Worm (Caenorhabditis elegans) whole organism, L2 larva: ENCODE data around the gene C01G10.4.
"Not testable (repeated sequence)": the region's sequence is repeated elsewhere in the genome, so short reads cannot be mapped to it uniquely, and the experiment has no call there.

Experiments
- R02D3.7 ChIP-seq: fragments of 150-350 bp; optimal IDR thresholded peaks from 2 replicates; lab custom pipeline; 2014; ENCODE audit warnings: missing biosample characterization, missing genetic modification characterization
- Y55F3AM.14 ChIP-seq: fragments of 200-800 bp; sonication (Bioruptor generic); optimal IDR thresholded peaks from 2 replicates; lab custom pipeline; 2018; ENCODE audit warnings: mild to moderate bottlenecking, missing genetic modification characterization, missing compliant biosample characterization
- ZK546.5 ChIP-seq: sonication (generic microtip); optimal IDR thresholded peaks from 2 replicates; lab custom pipeline; 2017; ENCODE audit warnings: missing biosample characterization, missing genetic modification characterization
- alr-1 ChIP-seq: fragments of 150-350 bp; optimal IDR thresholded peaks from 2 replicates; lab custom pipeline; 2014; ENCODE audit warnings: missing biosample characterization, missing genetic modification characterization
- aly-2 ChIP-seq: fragments of 150-350 bp; optimal IDR thresholded peaks from 2 replicates; lab custom pipeline; 2014; ENCODE audit warnings: missing biosample characterization, missing genetic modification characterization
- ceh-16 ChIP-seq: fragments of 150-350 bp; optimal IDR thresholded peaks from 2 replicates; lab custom pipeline; 2014; ENCODE audit warnings: missing biosample characterization, missing genetic modification characterization
- crh-2 ChIP-seq: sonication (generic microtip); optimal IDR thresholded peaks from 2 replicates; lab custom pipeline; 2017; ENCODE audit warnings: missing biosample characterization, missing genetic modification characterization
- dmd-4 ChIP-seq: sonication (generic microtip); optimal IDR thresholded peaks from 2 replicates; lab custom pipeline; 2017; ENCODE audit warnings: missing biosample characterization, missing genetic modification characterization
- egl-27 ChIP-seq: sonication (generic microtip); optimal IDR thresholded peaks from 3 replicates; lab custom pipeline; 2017; ENCODE audit warnings: missing biosample characterization, missing genetic modification reagents, missing genetic modification characterization
- elt-3 ChIP-seq: sonication (generic microtip); optimal IDR thresholded peaks from 2 replicates; lab custom pipeline; 2017; ENCODE audit warnings: missing biosample characterization, missing genetic modification characterization
- fos-1 ChIP-seq: fragments of 150-350 bp; optimal IDR thresholded peaks from 2 replicates; lab custom pipeline; 2014; ENCODE audit warnings: missing biosample characterization, missing genetic modification characterization
- lin-39 ChIP-seq: fragments of 150-350 bp; optimal IDR thresholded peaks from 2 replicates; lab custom pipeline; 2014; ENCODE audit warnings: missing biosample characterization, missing genetic modification reagents, missing genetic modification characterization
- mbf-1 ChIP-seq: sonication (generic microtip); optimal IDR thresholded peaks from 2 replicates; lab custom pipeline; 2017; ENCODE audit warnings: missing biosample characterization, missing genetic modification characterization
- mdl-1 ChIP-seq, 2 experiments: fragments of 150-350 bp in 1 of 2; sonication (generic microtip) in 1 of 2; optimal IDR thresholded peaks; 2 replicates each; lab custom pipeline; 2017; ENCODE audit warnings: missing biosample characterization in 2 of 2, missing genetic modification characterization in 2 of 2
- nhr-10 ChIP-seq: sonication (generic microtip); optimal IDR thresholded peaks from 2 replicates; lab custom pipeline; 2017; ENCODE audit warnings: missing biosample characterization, missing genetic modification characterization
- nhr-11 ChIP-seq: fragments of 150-350 bp; optimal IDR thresholded peaks from 2 replicates; lab custom pipeline; 2014; ENCODE audit warnings: missing biosample characterization, missing genetic modification characterization
- nhr-12 ChIP-seq: fragments of 150-350 bp; optimal IDR thresholded peaks from 2 replicates; lab custom pipeline; 2014; ENCODE audit warnings: missing biosample characterization, missing genetic modification characterization
- nhr-129 ChIP-seq: fragments of 150-350 bp; optimal IDR thresholded peaks from 2 replicates; lab custom pipeline; 2014; ENCODE audit warnings: missing biosample characterization, missing genetic modification characterization
- nhr-23 ChIP-seq: fragments of 150-350 bp; optimal IDR thresholded peaks from 2 replicates; lab custom pipeline; 2014; ENCODE audit warnings: missing biosample characterization, missing genetic modification reagents, missing genetic modification characterization
- nhr-237 ChIP-seq: fragments of 150-350 bp; optimal IDR thresholded peaks from 2 replicates; lab custom pipeline; 2014; ENCODE audit warnings: missing biosample characterization, missing genetic modification characterization
- nhr-25 ChIP-seq: fragments of 150-350 bp; sonication (generic microtip); optimal IDR thresholded peaks from 3 replicates; lab custom pipeline; 2014; ENCODE audit warnings: missing biosample characterization, missing genetic modification characterization
- nhr-6 ChIP-seq: fragments of 150-350 bp; optimal IDR thresholded peaks from 2 replicates; lab custom pipeline; 2014; ENCODE audit warnings: missing biosample characterization, missing genetic modification characterization
- nhr-77 ChIP-seq: fragments of 150-350 bp; optimal IDR thresholded peaks from 2 replicates; lab custom pipeline; 2014; ENCODE audit warnings: missing biosample characterization, missing genetic modification characterization
- sem-4 ChIP-seq: fragments of 150-350 bp; optimal IDR thresholded peaks from 2 replicates; lab custom pipeline; 2014; ENCODE audit warnings: missing biosample characterization, missing genetic modification reagents, missing genetic modification characterization
- skn-1 ChIP-seq: sonication (generic microtip); optimal IDR thresholded peaks from 2 replicates; lab custom pipeline; 2017; ENCODE audit warnings: missing biosample characterization, missing genetic modification characterization
- sma-3 ChIP-seq: sonication (generic microtip); optimal IDR thresholded peaks from 2 replicates; lab custom pipeline; 2016; ENCODE audit warnings: missing genetic modification reagents, missing genetic modification characterization, missing compliant biosample characterization
- sma-9 ChIP-seq, 2 experiments: fragments of 150-350 bp in 1 of 2; sonication (generic microtip) in 1 of 2; optimal IDR thresholded peaks; 2 replicates each; lab custom pipeline; 2014 to 2016; ENCODE audit warnings: missing genetic modification characterization in 2 of 2, mild to moderate bottlenecking in 1 of 2, missing biosample characterization in 1 of 2, missing compliant biosample characterization in 1 of 2, missing genetic modification reagents in 1 of 2, moderate library complexity in 1 of 2
- unc-55 ChIP-seq: fragments of 150-350 bp; sonication (generic microtip); optimal IDR thresholded peaks from 3 replicates; lab custom pipeline; 2014; ENCODE audit warnings: missing biosample characterization, missing genetic modification reagents, missing genetic modification characterization
- unc-62 ChIP-seq: fragments of 150-350 bp; optimal IDR thresholded peaks from 2 replicates; lab custom pipeline; 2014; ENCODE audit warnings: missing biosample characterization, missing genetic modification reagents, missing genetic modification characterization
- ztf-1 ChIP-seq: fragments of 200-800 bp; sonication (Bioruptor generic); conservative IDR thresholded peaks from 2 replicates; pipeline ENCODE4 v1.3.6; 2022; ENCODE audit warnings: missing genetic modification characterization, missing compliant biosample characterization
- ztf-11 ChIP-seq: sonication (generic microtip); optimal IDR thresholded peaks from 2 replicates; lab custom pipeline; 2017; ENCODE audit warnings: missing biosample characterization, missing genetic modification characterization

C01G10.4 gene

DNA sequence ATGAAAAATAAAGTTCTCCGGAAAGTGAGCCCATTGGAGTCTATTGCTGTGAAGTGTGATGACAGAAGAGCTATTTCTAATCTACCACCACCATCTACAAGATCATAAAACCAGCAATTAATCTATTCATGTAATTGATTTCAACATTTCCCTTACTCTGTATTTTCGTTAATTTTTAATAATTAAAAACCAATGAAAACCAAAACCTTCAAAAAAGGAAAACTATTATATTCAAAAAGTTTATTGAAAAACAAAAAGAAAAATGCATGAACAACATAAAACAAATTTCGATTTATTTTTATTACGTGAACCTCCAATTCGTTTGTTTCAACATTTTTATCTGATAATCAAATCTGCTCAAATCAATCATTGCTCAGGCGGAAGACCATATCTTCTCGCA is 9.9 kb downstream of the C01G10.4 start, which contains the start of gene C01G10.1:
TSS of gene C01G10.1 (plus strand) at position 301 of the 400 bp plus-strand sequence.
- TF ChIP-seq unc-55 (GFP tag; lab: Kevin White, UChicago) (no peak), nhr-6 (tag; lab: Kevin White, UChicago) (no peak), crh-2 (tag; lab: Kevin White, UChicago) (no peak), nhr-25 (tag; lab: Kevin White, UChicago) (no peak), ZK546.5 (tag; lab: Kevin White, UChicago) (no peak), unc-62 (no peak), ceh-16 (tag; lab: Kevin White, UChicago) (no peak)
- TF ChIP-seq, all 48 proteins: peak for 0

DNA sequence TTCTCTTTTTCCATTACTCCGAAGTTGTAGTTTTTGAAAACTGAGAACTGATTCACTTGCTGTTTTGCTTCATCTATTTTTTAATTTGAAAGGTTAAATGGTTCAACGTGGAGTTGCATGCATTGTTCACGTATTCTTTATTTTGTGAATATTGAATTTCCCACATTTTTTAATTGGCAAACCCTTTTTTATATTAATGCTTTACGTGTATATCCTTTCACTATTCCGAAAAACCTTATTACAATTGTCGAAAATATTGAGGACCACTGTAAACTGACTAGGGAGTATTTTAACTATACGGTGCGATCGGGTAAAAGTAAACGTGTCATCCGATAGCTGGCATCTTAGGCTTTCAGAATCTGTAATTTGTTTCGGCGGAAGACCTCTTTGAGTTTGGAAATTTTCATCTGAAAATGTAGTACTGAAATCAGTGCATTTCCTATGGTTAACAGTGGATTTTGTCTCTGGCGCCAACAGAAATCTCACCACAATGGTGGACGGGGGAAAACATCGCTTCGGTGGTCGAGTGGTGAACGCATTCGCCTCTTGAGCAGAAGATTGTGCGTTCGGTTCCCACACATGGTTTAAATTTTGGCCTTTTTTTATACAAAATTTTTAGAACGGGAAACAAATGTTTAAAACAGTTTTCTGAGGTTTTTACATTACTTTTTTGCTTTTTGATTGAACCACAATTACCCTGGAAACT is 16.5 kb downstream of the C01G10.4 start, which contains the start of gene C01G10.14:
TSS of gene C01G10.14 (minus strand) at position 51 of the 706 bp plus-strand sequence.
- not testable (repeated sequence) for TF ChIP-seq mdl-1 (tag; optimal IDR thresholded peaks at IDR 0.05; lab: Kevin White, UChicago); nhr-237 (tag; lab: Kevin White, UChicago); lin-39 (tag; lab: Kevin White, UChicago)

DNA sequence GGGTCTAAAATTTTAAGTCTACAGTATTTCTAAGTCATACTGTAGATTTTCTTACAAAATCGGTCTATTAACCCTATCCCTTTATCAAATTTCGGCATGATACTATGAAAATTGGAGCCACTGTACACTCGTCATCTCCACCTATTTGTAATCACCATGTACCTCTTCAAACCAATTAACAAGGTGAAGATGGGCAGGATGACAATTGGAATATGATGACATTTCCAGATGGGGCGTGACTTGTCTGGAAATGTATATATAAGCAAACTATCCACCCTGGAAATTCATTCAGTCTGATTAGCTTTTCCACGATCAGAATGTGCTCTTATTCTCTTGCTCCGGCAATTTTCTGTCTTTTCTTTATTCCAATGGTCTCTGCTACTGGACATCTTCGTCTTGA is 19.7 kb downstream of the C01G10.4 start, which contains the start of gene Y75B12A.2:
TSS of gene Y75B12A.2 (plus strand) at position 301 of the 400 bp plus-strand sequence.
- no peak for TF ChIP-seq dmd-4
- TF ChIP-seq mdl-1 (tag; optimal IDR thresholded peaks at IDR 0.05; lab: Kevin White, UChicago): no peak

DNA sequence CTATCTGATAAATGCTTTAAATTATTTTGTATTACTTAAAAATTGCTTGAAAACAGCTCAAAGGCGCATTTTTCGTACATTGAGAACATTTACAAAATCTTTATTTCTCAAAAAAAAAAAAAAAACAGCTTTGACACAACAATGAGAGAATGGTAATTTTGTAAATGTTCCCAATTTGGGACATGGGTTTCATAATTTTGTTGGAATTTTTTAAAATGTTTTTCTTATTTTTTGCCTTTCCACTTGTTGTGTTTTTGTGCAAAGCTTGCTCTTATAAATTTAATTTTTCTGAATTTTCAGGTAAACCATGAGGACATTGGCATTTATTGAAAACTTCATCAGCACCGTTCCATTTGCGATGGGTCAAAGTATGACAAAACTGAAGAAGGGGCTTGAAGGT is 22.1 kb downstream of the C01G10.4 start, which contains the start of gene T01G5.7:
TSS of gene T01G5.7 (plus strand) at position 301 of the 400 bp plus-strand sequence.
- TF ChIP-seq unc-62 (no peak), ztf-11 (tag; lab: Kevin White, UChicago) (no peak), sma-3 (no peak)

DNA sequence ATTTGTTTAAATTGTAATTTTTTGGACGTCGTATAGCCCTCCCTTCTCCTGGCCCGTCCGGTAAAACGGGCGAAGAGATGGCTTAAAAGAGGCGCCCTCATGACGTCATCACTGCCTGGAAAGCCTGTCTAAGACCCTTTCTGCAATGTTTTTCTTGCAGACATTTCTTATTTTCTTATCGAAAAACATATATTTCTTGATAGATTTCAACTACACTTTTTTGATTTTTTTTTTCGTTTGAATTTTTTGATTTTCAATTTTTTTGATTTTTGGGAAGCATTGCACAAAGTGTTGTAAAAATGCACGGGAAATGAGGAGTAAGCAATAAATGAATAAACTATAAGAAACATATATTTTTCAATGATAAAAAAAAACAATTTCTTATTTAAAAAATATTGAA is 24.5 kb downstream of the C01G10.4 start, which contains the start of gene T01G5.6:
TSS of gene T01G5.6 (minus strand) at position 101 of the 400 bp plus-strand sequence.
- TF ChIP-seq sem-4 (tag; lab: Kevin White, UChicago) (no peak), aly-2 (no peak), sma-9 (GFP tag; optimal IDR thresholded peaks at IDR 0.05; lab: Kevin White, UChicago) (no peak), sma-9 (tag; optimal IDR thresholded peaks at IDR 0.05; lab: Kevin White, UChicago) (no peak), nhr-77 (no peak), R02D3.7 (tag; lab: Kevin White, UChicago) (no peak)
- TF ChIP-seq, all 48 proteins: peak for 0

DNA sequence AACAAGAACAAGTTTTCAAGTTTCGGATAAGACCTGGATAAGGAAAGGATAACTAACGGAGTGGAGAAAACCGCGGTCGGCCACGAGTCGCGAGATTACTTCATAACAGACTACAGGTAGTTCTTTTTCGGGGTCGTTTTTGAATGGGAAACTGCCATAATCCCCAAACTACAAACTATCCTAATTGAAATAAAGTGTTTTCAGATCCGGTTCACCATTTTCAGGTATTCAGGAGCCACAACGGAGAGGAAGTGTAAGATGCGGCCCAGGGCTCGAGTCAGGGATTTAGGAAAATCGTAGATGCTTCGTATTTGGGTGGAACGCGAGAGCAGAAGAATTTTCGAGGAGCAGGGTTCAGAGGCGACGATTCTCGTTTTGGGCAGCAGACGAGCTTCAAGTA is 26.4 kb downstream of the C01G10.4 start, which contains the start of gene T01G5.8:
TSS of gene T01G5.8 (plus strand) at position 301 of the 400 bp plus-strand sequence.
- not testable (repeated sequence) for TF ChIP-seq skn-1 (tag; lab: Kevin White, UChicago); dmd-4; aly-2

DNA sequence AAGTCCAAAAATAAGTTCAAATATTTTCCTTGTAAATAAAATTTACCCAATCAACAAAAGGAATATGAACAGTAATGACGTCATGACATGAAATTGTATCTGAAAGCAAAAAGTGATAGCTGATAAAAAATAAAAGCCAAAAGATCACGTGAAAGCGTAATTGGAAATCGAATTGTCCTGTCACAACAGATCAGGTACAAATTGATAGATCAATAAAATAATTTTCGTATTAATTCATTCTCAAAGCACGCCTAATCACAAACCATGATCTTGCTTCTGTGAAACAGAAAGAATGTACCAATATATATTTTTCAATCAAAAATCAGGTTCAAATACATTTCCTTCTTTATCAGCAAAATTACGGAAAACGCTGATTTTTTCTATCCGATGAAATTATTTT is 30.0 kb downstream of the C01G10.4 start, which contains the start of gene flor-1:
TSS of gene flor-1 (minus strand) at position 101 of the 400 bp plus-strand sequence.
- TF ChIP-seq nhr-11 (tag; lab: Kevin White, UChicago) (no peak), unc-62 (no peak), sma-9 (GFP tag; optimal IDR thresholded peaks at IDR 0.05; lab: Kevin White, UChicago) (no peak), sma-9 (tag; optimal IDR thresholded peaks at IDR 0.05; lab: Kevin White, UChicago) (no peak), nhr-12 (tag; lab: Kevin White, UChicago) (no peak), nhr-10 (no peak), alr-1 (tag; lab: Kevin White, UChicago) (no peak), Y55F3AM.14 (GFP tag; lab: Kevin White, UChicago) (no peak), elt-3 (tag; lab: Kevin White, UChicago) (no peak), egl-27 (tag; lab: Kevin White, UChicago) (no peak), nhr-6 (tag; lab: Kevin White, UChicago) (no peak), nhr-23 (tag; lab: Kevin White, UChicago) (no peak), nhr-129 (no peak), mdl-1 (tag; optimal IDR thresholded peaks at IDR 0.05; lab: Kevin White, UChicago) (no peak), mbf-1 (tag; lab: Kevin White, UChicago) (no peak), fos-1 (tag; lab: Kevin White, UChicago) (no peak), ztf-1 (GFP tag; lab: Robert Waterston, UW) (no peak), dmd-4 (no peak)
